Fruit fly (Drosophila melanogaster) S2 (cell line): ENCODE measurements around the gene CG42535.

ENCODE experiments used
- CG8478 ChIP-seq: fragments of >200 bp; optimal IDR thresholded peaks from 2 replicates; lab custom pipeline; 2018
- CTCF ChIP-seq, 2 experiments: fragments of >200 bp; optimal IDR thresholded peaks; 2 replicates each; lab custom pipeline; 2018

DNA sequence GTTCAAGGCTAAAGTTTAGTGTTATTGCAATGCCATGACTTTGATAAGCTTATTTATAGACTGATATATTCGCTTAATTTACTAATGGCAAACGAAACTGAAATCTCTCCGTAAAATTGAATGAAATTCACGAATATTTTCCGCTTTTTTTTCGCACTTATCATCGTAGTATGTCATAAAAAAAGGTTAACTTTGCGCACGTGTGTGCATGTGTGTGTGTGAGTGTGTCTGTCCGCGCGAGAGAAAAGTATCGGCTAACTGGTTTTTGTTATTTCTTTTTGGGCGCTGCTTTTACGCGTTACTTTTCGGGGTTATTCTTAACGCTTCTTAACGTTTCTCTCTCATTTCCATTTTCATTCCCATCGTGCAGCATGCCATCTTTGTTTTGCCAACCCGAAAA, 47.1 kb upstream of the CG42535 start:
- TF ChIP-seq CG8478 (lab: Kevin White, UChicago) (no peak), CTCF (optimal IDR thresholded peaks at IDR 0.05; lab: Kevin White, UChicago) (no peak)
